Worm (Caenorhabditis elegans) whole organism, late embryonic: Measurements from ENCODE around the gene kcnl-1.

ENCODE experiments used
- F13H6.1 ChIP-seq: sonication (generic microtip); optimal IDR thresholded peaks from 2 replicates; lab custom pipeline; 2016; ENCODE audit warnings: missing genetic modification characterization, missing compliant biosample characterization
- Y22D7AL.16 ChIP-seq: sonication (generic microtip); optimal IDR thresholded peaks from 2 replicates; lab custom pipeline; 2016; ENCODE audit warnings: missing genetic modification characterization, missing compliant biosample characterization
- ama-1 ChIP-seq: fragments of 150-350 bp; optimal IDR thresholded peaks from 2 replicates; lab custom pipeline; 2014
- ceh-19 ChIP-seq: fragments of 200-800 bp; sonication (Bioruptor generic); optimal IDR thresholded peaks from 2 replicates; lab custom pipeline; 2018; ENCODE audit warnings: mild to moderate bottlenecking, missing genetic modification characterization, missing compliant biosample characterization
- fkh-6 ChIP-seq: sonication (generic microtip); optimal IDR thresholded peaks from 2 replicates; lab custom pipeline; 2016; ENCODE audit warnings: missing genetic modification characterization, missing compliant biosample characterization
- hlh-15 ChIP-seq: sonication (generic microtip); optimal IDR thresholded peaks from 2 replicates; lab custom pipeline; 2016; ENCODE audit warnings: missing genetic modification characterization, missing compliant biosample characterization
- pag-3 ChIP-seq: sonication (generic microtip); optimal IDR thresholded peaks from 2 replicates; lab custom pipeline; 2016; ENCODE audit warnings: missing compliant biosample characterization, missing genetic modification characterization, borderline replicate concordance
- pqm-1 ChIP-seq: sonication (generic microtip); optimal IDR thresholded peaks from 2 replicates; lab custom pipeline; 2016; ENCODE audit warnings: missing genetic modification characterization, missing compliant biosample characterization
- pros-1 ChIP-seq: fragments of 150-350 bp; optimal IDR thresholded peaks from 2 replicates; lab custom pipeline; 2014; ENCODE audit warnings: missing biosample characterization, missing genetic modification reagents, missing genetic modification characterization
- sox-4 ChIP-seq: sonication (generic microtip); optimal IDR thresholded peaks from 2 replicates; lab custom pipeline; 2017; ENCODE audit warnings: mild to moderate bottlenecking, missing genetic modification characterization, inconsistent platforms, missing compliant biosample characterization
- unc-55 ChIP-seq: sonication (generic microtip); optimal IDR thresholded peaks from 2 replicates; lab custom pipeline; 2017; ENCODE audit warnings: missing biosample characterization, missing genetic modification reagents, missing genetic modification characterization
- ztf-16 ChIP-seq: sonication (generic microtip); optimal IDR thresholded peaks from 2 replicates; lab custom pipeline; 2017; ENCODE audit warnings: missing genetic modification characterization, missing compliant biosample characterization

ce11 chrV:19640808-19641207 lies 75.6 kb downstream of the kcnl-1 start, which contains the start of gene Y43F8C.6:
- TF ChIP-seq Y22D7AL.16 (no peak), fkh-6 (tag; lab: Kevin White, UChicago) (no peak), ztf-16 (tag; lab: Kevin White, UChicago) (no peak), sox-4 (tag; lab: Kevin White, UChicago) (no peak), ama-1 (lab: Kevin White, UChicago) (no peak), ceh-19 (GFP tag; lab: Kevin White, UChicago) (no peak), hlh-15 (tag; lab: Kevin White, UChicago) (no peak), pqm-1 (no peak), pros-1 (tag; lab: Kevin White, UChicago) (no peak), pag-3 (tag; lab: Kevin White, UChicago) (no peak), F13H6.1 (no peak), unc-55 (GFP tag; lab: Kevin White, UChicago) (no peak)
